Fruit fly (Drosophila melanogaster) whole organism, embryonic: ENCODE results near the gene Tim17b1.

Experiments used
- Blimp-1 ChIP-seq: fragments of 200-800 bp; sonication (Bioruptor generic); optimal IDR thresholded peaks from 3 replicates; lab custom pipeline; 2018; ENCODE audit warnings: missing biosample characterization, missing genetic modification characterization, mild to moderate bottlenecking, moderate library complexity, missing genetic modification reagents
- CG12219 ChIP-seq: fragments of 200-800 bp; sonication (Bioruptor generic); optimal IDR thresholded peaks from 3 replicates; lab custom pipeline; 2018; ENCODE audit warnings: missing biosample characterization, mild to moderate bottlenecking, missing genetic modification characterization
- CG14710 ChIP-seq: fragments of 200-800 bp; sonication (Bioruptor generic); optimal IDR thresholded peaks from 3 replicates; lab custom pipeline; 2019; ENCODE audit warnings: missing biosample characterization, mild to moderate bottlenecking, missing genetic modification characterization, moderate library complexity
- CG15269 ChIP-seq: fragments of 200-800 bp; sonication (Bioruptor generic); optimal IDR thresholded peaks from 2 replicates; lab custom pipeline; 2018; ENCODE audit warnings: missing biosample characterization, mild to moderate bottlenecking, missing genetic modification characterization, moderate library complexity
- CG15479 ChIP-seq: fragments of 200-800 bp; sonication (Bioruptor generic); optimal IDR thresholded peaks from 3 replicates; lab custom pipeline; 2019; ENCODE audit warnings: missing biosample characterization, mild to moderate bottlenecking, missing genetic modification characterization, moderate library complexity
- CG15696 ChIP-seq: fragments of 200-800 bp; sonication (Bioruptor generic); optimal IDR thresholded peaks from 2 replicates; lab custom pipeline; 2019; ENCODE audit warnings: missing biosample characterization, mild to moderate bottlenecking, missing genetic modification characterization, moderate library complexity
- CG1603 ChIP-seq: fragments of 200-800 bp; sonication (Bioruptor generic); optimal IDR thresholded peaks from 2 replicates; lab custom pipeline; 2019; ENCODE audit warnings: missing biosample characterization, mild to moderate bottlenecking, missing genetic modification characterization, moderate library complexity
- CG18262 ChIP-seq: fragments of 200-800 bp; optimal IDR thresholded peaks from 3 replicates; lab custom pipeline; 2019; ENCODE audit warnings: missing biosample characterization, mild to moderate bottlenecking, missing genetic modification characterization, moderate library complexity
- CG2202 ChIP-seq: fragments of 200-800 bp; sonication (Bioruptor generic); optimal IDR thresholded peaks from 2 replicates; lab custom pipeline; 2018; ENCODE audit warnings: missing biosample characterization, mild to moderate bottlenecking, missing genetic modification characterization
- CG2678 ChIP-seq: fragments of 200-800 bp; sonication (Bioruptor generic); optimal IDR thresholded peaks from 3 replicates; lab custom pipeline; 2019; ENCODE audit warnings: missing biosample characterization, mild to moderate bottlenecking, missing genetic modification characterization, moderate library complexity
- CG2875 ChIP-seq: fragments of 200-800 bp; sonication (Bioruptor generic); optimal IDR thresholded peaks from 2 replicates; lab custom pipeline; 2017; ENCODE audit warnings: missing biosample characterization, mild to moderate bottlenecking, missing genetic modification characterization, missing genetic modification reagents
- CG4707 ChIP-seq: fragments of 200-800 bp; sonication (Bioruptor generic); optimal IDR thresholded peaks from 2 replicates; lab custom pipeline; 2018; ENCODE audit warnings: missing biosample characterization, mild to moderate bottlenecking, missing genetic modification characterization, moderate library complexity
- CG6813 ChIP-seq: fragments of 200-800 bp; sonication (Bioruptor generic); optimal IDR thresholded peaks from 2 replicates; lab custom pipeline; 2017; ENCODE audit warnings: missing biosample characterization, missing genetic modification characterization, mild to moderate bottlenecking, moderate library complexity, missing genetic modification reagents
- CG7987 ChIP-seq: fragments of 200-800 bp; sonication (Bioruptor generic); optimal IDR thresholded peaks from 2 replicates; lab custom pipeline; 2018; ENCODE audit warnings: missing biosample characterization, mild to moderate bottlenecking, missing genetic modification characterization, moderate library complexity
- CG8359 ChIP-seq: fragments of 200-800 bp; sonication (Bioruptor generic); optimal IDR thresholded peaks from 2 replicates; lab custom pipeline; 2017; ENCODE audit warnings: missing biosample characterization, mild to moderate bottlenecking, missing genetic modification characterization, borderline replicate concordance
- D ChIP-seq, 2 experiments: fragments of 200-800 bp in 1 of 2; fragments of >200 bp in 1 of 2; sonication (Bioruptor generic) in 1 of 2; optimal IDR thresholded peaks; 2 replicates in 1 of 2; 3 replicates in 1 of 2; lab custom pipeline; 2017; ENCODE audit warnings: mild to moderate bottlenecking in 1 of 2, missing biosample characterization in 1 of 2, missing genetic modification characterization in 1 of 2, missing genetic modification reagents in 1 of 2
- ERR ChIP-seq: fragments of 200-800 bp; sonication (Bioruptor generic); optimal IDR thresholded peaks from 2 replicates; lab custom pipeline; 2016; ENCODE audit warnings: missing biosample characterization, missing genetic modification characterization
- Fer1 ChIP-seq: fragments of 200-800 bp; sonication (Bioruptor generic); optimal IDR thresholded peaks from 2 replicates; lab custom pipeline; 2017; ENCODE audit warnings: missing biosample characterization, mild to moderate bottlenecking, missing genetic modification characterization
- HHEX ChIP-seq: fragments of 200-800 bp; sonication (Bioruptor generic); optimal IDR thresholded peaks from 3 replicates; lab custom pipeline; 2017; ENCODE audit warnings: missing biosample characterization, mild to moderate bottlenecking, missing genetic modification characterization, missing genetic modification reagents
- Hmx ChIP-seq: fragments of 200-800 bp; sonication (Bioruptor generic); optimal IDR thresholded peaks from 2 replicates; lab custom pipeline; 2016; ENCODE audit warnings: missing biosample characterization, missing genetic modification characterization
- Jarid2 ChIP-seq: fragments of 200-800 bp; sonication (Bioruptor generic); optimal IDR thresholded peaks from 3 replicates; lab custom pipeline; 2017; ENCODE audit warnings: mild to moderate bottlenecking, missing biosample characterization, missing genetic modification reagents, missing genetic modification characterization
- Lpt ChIP-seq: fragments of >200 bp; optimal IDR thresholded peaks from 2 replicates; lab custom pipeline; 2018; ENCODE audit warnings: missing biosample characterization, missing genetic modification characterization
- Rfx ChIP-seq: fragments of 200-800 bp; sonication (Bioruptor generic); IDR thresholded peaks from 2 replicates; pipeline ENCODE4 v1.3.6; 2022; ENCODE audit warnings: missing biosample characterization, missing genetic modification characterization
- Rx ChIP-seq: fragments of 200-800 bp; sonication (Bioruptor generic); IDR thresholded peaks from 2 replicates; pipeline ENCODE4 v1.3.6; 2022; ENCODE audit warnings: missing biosample characterization, missing genetic modification characterization
- Vsx1 ChIP-seq: fragments of 200-800 bp; sonication (Bioruptor generic); optimal IDR thresholded peaks from 2 replicates; lab custom pipeline; 2017; ENCODE audit warnings: missing biosample characterization, mild to moderate bottlenecking, missing genetic modification characterization, missing genetic modification reagents
- cad ChIP-seq: fragments of >200 bp; optimal IDR thresholded peaks from 2 replicates; lab custom pipeline; 2017; ENCODE audit warnings: missing biosample characterization, missing genetic modification characterization
- cg ChIP-seq: fragments of 200-800 bp; sonication (Bioruptor generic); optimal IDR thresholded peaks from 3 replicates; lab custom pipeline; 2019; ENCODE audit warnings: missing biosample characterization, mild to moderate bottlenecking, missing genetic modification characterization, moderate library complexity
- dmrt11E ChIP-seq: fragments of 200-800 bp; sonication (Bioruptor generic); optimal IDR thresholded peaks from 3 replicates; lab custom pipeline; 2018; ENCODE audit warnings: missing biosample characterization, mild to moderate bottlenecking, missing genetic modification characterization, moderate library complexity
- emc ChIP-seq: fragments of 200-800 bp; sonication (Bioruptor generic); optimal IDR thresholded peaks from 2 replicates; lab custom pipeline; 2016; ENCODE audit warnings: missing biosample characterization, missing genetic modification characterization
- grn ChIP-seq: fragments of 200-800 bp; sonication (Bioruptor generic); optimal IDR thresholded peaks from 3 replicates; lab custom pipeline; 2017; ENCODE audit warnings: missing biosample characterization, missing genetic modification characterization
- her ChIP-seq: fragments of 200-800 bp; sonication (Bioruptor generic); optimal IDR thresholded peaks from 2 replicates; lab custom pipeline; 2016; ENCODE audit warnings: missing biosample characterization, missing genetic modification characterization
- jigr1 ChIP-seq: fragments of 200-800 bp; sonication (Bioruptor generic); IDR thresholded peaks from 3 replicates; pipeline ENCODE4 v1.3.6; 2022; ENCODE audit warnings: missing biosample characterization, missing genetic modification characterization
- lab ChIP-seq: fragments of 200-800 bp; sonication (Bioruptor generic); optimal IDR thresholded peaks from 3 replicates; lab custom pipeline; 2017; ENCODE audit warnings: missing biosample characterization, missing genetic modification characterization, mild to moderate bottlenecking, moderate library complexity, missing genetic modification reagents
- lov ChIP-seq, 2 experiments: fragments of 200-800 bp in 1 of 2; fragments of >200 bp in 1 of 2; sonication (Bioruptor generic) in 1 of 2; IDR thresholded peaks in 1 of 2; optimal IDR thresholded peaks in 1 of 2; 2 replicates in 1 of 2; 3 replicates in 1 of 2; pipeline versions ENCODE4 v1.3.6 to Lab custom; 2017 to 2022; ENCODE audit warnings: missing biosample characterization in 1 of 2, missing genetic modification characterization in 1 of 2
- mirr ChIP-seq: fragments of 200-800 bp; sonication (Bioruptor generic); optimal IDR thresholded peaks from 3 replicates; lab custom pipeline; 2018; ENCODE audit warnings: missing biosample characterization, mild to moderate bottlenecking, missing genetic modification characterization
- nmo ChIP-seq: fragments of 200-800 bp; sonication (Bioruptor generic); optimal IDR thresholded peaks from 2 replicates; lab custom pipeline; 2018; ENCODE audit warnings: missing biosample characterization, mild to moderate bottlenecking, missing genetic modification characterization, moderate library complexity
- odd ChIP-seq: fragments of 200-800 bp; sonication (Bioruptor generic); optimal IDR thresholded peaks from 2 replicates; lab custom pipeline; 2017; ENCODE audit warnings: missing biosample characterization, mild to moderate bottlenecking, missing genetic modification characterization
- otp ChIP-seq: fragments of 200-800 bp; sonication (Bioruptor generic); IDR thresholded peaks from 3 replicates; pipeline ENCODE4, ENCODE4 v1.3.6; 2022; ENCODE audit warnings: missing biosample characterization, missing genetic modification characterization
- ranshi ChIP-seq: fragments of 200-800 bp; sonication (Bioruptor generic); IDR thresholded peaks from 2 replicates; pipeline ENCODE4 v1.3.6; 2022; ENCODE audit warnings: missing biosample characterization, missing genetic modification characterization
- sd ChIP-seq: fragments of 200-800 bp; sonication (Bioruptor generic); optimal IDR thresholded peaks from 3 replicates; lab custom pipeline; 2018; ENCODE audit warnings: missing biosample characterization, mild to moderate bottlenecking, missing genetic modification characterization, moderate library complexity
- stc ChIP-seq: fragments of 200-800 bp; sonication (Bioruptor generic); IDR thresholded peaks from 2 replicates; pipeline ENCODE4 v1.3.6; 2022; ENCODE audit warnings: missing biosample characterization, missing genetic modification characterization
- tll ChIP-seq, 2 experiments: fragments of 200-800 bp in 1 of 2; fragments of >200 bp in 1 of 2; sonication (Bioruptor generic) in 1 of 2; optimal IDR thresholded peaks; 2 replicates each; lab custom pipeline; 2017 to 2019; ENCODE audit warnings: missing biosample characterization in 2 of 2, missing genetic modification characterization in 2 of 2, mild to moderate bottlenecking in 1 of 2, moderate library complexity in 1 of 2
- unpg ChIP-seq: fragments of 200-800 bp; sonication (Bioruptor generic); optimal IDR thresholded peaks from 3 replicates; lab custom pipeline; 2018; ENCODE audit warnings: missing biosample characterization, mild to moderate bottlenecking, missing genetic modification characterization, moderate library complexity
- wek ChIP-seq: fragments of 200-800 bp; sonication (Bioruptor generic); optimal IDR thresholded peaks from 3 replicates; lab custom pipeline; 2018; ENCODE audit warnings: missing biosample characterization, mild to moderate bottlenecking, missing genetic modification characterization, moderate library complexity

Gene Tim17b1

dm6 chr3R:5319059-5319785, 19.3 kb downstream of the Tim17b1 start (continued):
- peak; percentile 4 for TF ChIP-seq mirr (GFP tag; lab: Kevin White, UChicago)
- TF ChIP-seq, all 482 proteins: peak for 158

dm6 chr3R:5320672-5321071, 20.7 kb downstream of the Tim17b1 start:
- TF ChIP-seq ERR (GFP tag; lab: Kevin White, UChicago) = no peak
- peak; percentile 26 for TF ChIP-seq unpg (GFP tag; lab: Kevin White, UChicago)
- peak; percentile 24 for TF ChIP-seq CG4707 (GFP tag; lab: Kevin White, UChicago)
- peak; percentile 55 for TF ChIP-seq CG6813 (GFP tag; lab: Kevin White, UChicago)
- peak; percentile 1 for TF ChIP-seq CG2875
- no peak for TF ChIP-seq emc (GFP tag; lab: Kevin White, UChicago)
- no peak for TF ChIP-seq Rx (GFP tag; lab: Robert Waterston, UW)
- no peak for TF ChIP-seq her (GFP tag; lab: Kevin White, UChicago)
- TF ChIP-seq CG8359 (GFP tag; lab: Kevin White, UChicago) = peak; percentile 35
- TF ChIP-seq CG7987 (GFP tag; lab: Kevin White, UChicago) = peak; percentile 45
- peak; percentile 20 for TF ChIP-seq Fer1 (GFP tag; lab: Kevin White, UChicago)
- TF ChIP-seq stc = no peak
- TF ChIP-seq HHEX (GFP tag; lab: Kevin White, UChicago) = peak; percentile 34
- TF ChIP-seq lab (GFP tag; lab: Kevin White, UChicago) = peak; percentile 42
- TF ChIP-seq CG15269 (tag; lab: Kevin White, UChicago) = peak; percentile 9
- TF ChIP-seq Jarid2 = no peak
- peak; percentile 79 for TF ChIP-seq cad (GFP tag; lab: Kevin White, UChicago)
- TF ChIP-seq CG1603 (tag; lab: Kevin White, UChicago) = peak; percentile 32
- peak; percentile 24 for TF ChIP-seq Vsx1
- peak; percentile 39 for TF ChIP-seq wek
- TF ChIP-seq Hmx = no peak
- TF ChIP-seq dmrt11E (tag; lab: Kevin White, UChicago) = peak; percentile 37
- peak; percentile 21 for TF ChIP-seq grn (GFP tag; lab: Kevin White, UChicago)
- TF ChIP-seq lov (optimal IDR thresholded peaks at IDR 0.05; lab: Kevin White, UChicago) = no peak
- 0 out of 3 replicates have a peak, but pooled peaks have one; percentile 57 for TF ChIP-seq lov (GFP tag; IDR thresholded peaks at IDR 0.05; lab: Robert Waterston, UW)
- TF ChIP-seq CG15696 = peak; percentile 75
- TF ChIP-seq Lpt (GFP tag; lab: Kevin White, UChicago) = no peak
- TF ChIP-seq ranshi (GFP tag; lab: Robert Waterston, UW) = no peak
- no peak for TF ChIP-seq nmo (GFP tag; lab: Kevin White, UChicago)
- TF ChIP-seq CG15479 (GFP tag; lab: Kevin White, UChicago) = peak; percentile 7
- TF ChIP-seq CG14710 (tag; lab: Kevin White, UChicago) = peak; percentile 2
- peak; percentile 49 for TF ChIP-seq odd (GFP tag; lab: Kevin White, UChicago)
- TF ChIP-seq CG18262 (tag; lab: Kevin White, UChicago) = peak; percentile 8
- TF ChIP-seq tll (GFP tag; optimal IDR thresholded peaks at IDR 0.05; lab: Kevin White, UChicago) = peak in 1 of 2 experiments; percentile 63
- TF ChIP-seq jigr1 (GFP tag; lab: Robert Waterston, UW) = no peak
- peak; percentile 10 for TF ChIP-seq sd (tag; lab: Kevin White, UChicago)
- peak; percentile 10 for TF ChIP-seq CG12219 (GFP tag; lab: Kevin White, UChicago)
- TF ChIP-seq Rfx (GFP tag; lab: Robert Waterston, UW) = 0 out of 2 replicates have a peak, but pooled peaks have one; percentile 7
- peak; percentile 16 for TF ChIP-seq CG2678
- no peak for TF ChIP-seq D (optimal IDR thresholded peaks at IDR 0.05; lab: Kevin White, UChicago)
- TF ChIP-seq D (GFP tag; optimal IDR thresholded peaks at IDR 0.05; lab: Kevin White, UChicago) = peak; percentile 17
- TF ChIP-seq CG2202 (tag; lab: Kevin White, UChicago) = peak; percentile 22
- peak; percentile 19 for TF ChIP-seq Blimp-1
- TF ChIP-seq otp (GFP tag; lab: Robert Waterston, UW) = 0 out of 3 replicates have a peak, but pooled peaks have one; percentile 11
- TF ChIP-seq cg (GFP tag; lab: Kevin White, UChicago) = no peak
